Worm (Caenorhabditis elegans): Measurements from ENCODE around the gene C49F5.3.

The C49F5.3 gene

ce11 chrX:11974629-11975085 is 8.8 kb downstream of the C49F5.3 start, which contains the start of gene set-6:
TSS of gene set-6 (minus strand) at chrX:11974679.
- TF ChIP-seq ref-1 (GFP tag; conservative IDR thresholded peaks at IDR 0.05) (no peak), med-1 (GFP tag; optimal IDR thresholded peaks at IDR 0.05; ENCODE audit: insufficient read depth) (no peak), T22C8.4 (GFP tag; IDR thresholded peaks at IDR 0.05) (peak; percentile 60; the same call in 1 of the 2 replicates)

- TF ChIP-seq T22C8.4 (GFP tag; IDR thresholded peaks at IDR 0.05): no peak
- TF ChIP-seq flt-1 (GFP tag; IDR thresholded peaks at IDR 0.05): no peak
- no peak for TF ChIP-seq ztf-29 (GFP tag; IDR thresholded peaks at IDR 0.05)
- TF ChIP-seq tab-1 (GFP tag; IDR thresholded peaks at IDR 0.05): no peak
- TF ChIP-seq cog-1 (tag; optimal IDR thresholded peaks at IDR 0.05): no peak
- TF ChIP-seq ztf-23 (GFP tag; IDR thresholded peaks at IDR 0.05): no peak
- no peak for TF ChIP-seq klf-2 (GFP tag; conservative IDR thresholded peaks at IDR 0.05)
- TF ChIP-seq ref-1 (GFP tag; conservative IDR thresholded peaks at IDR 0.05): no peak
- no peak for TF ChIP-seq med-1 (GFP tag; optimal IDR thresholded peaks at IDR 0.05; ENCODE audit: insufficient read depth)
These were observed 12.1 kb downstream of the C49F5.3 start for ce11 chrX:11971323-11971722.

ce11 chrX:11969554-11969953 is 13.9 kb downstream of the C49F5.3 start:
- TF ChIP-seq ref-1 (GFP tag; conservative IDR thresholded peaks at IDR 0.05) (no peak), T22C8.4 (GFP tag; IDR thresholded peaks at IDR 0.05) (no peak), klf-2 (GFP tag; conservative IDR thresholded peaks at IDR 0.05) (no peak), tab-1 (GFP tag; IDR thresholded peaks at IDR 0.05) (no peak), med-1 (GFP tag; optimal IDR thresholded peaks at IDR 0.05; ENCODE audit: insufficient read depth) (no peak), ztf-29 (GFP tag; IDR thresholded peaks at IDR 0.05) (no peak), ztf-23 (GFP tag; IDR thresholded peaks at IDR 0.05) (no peak), cog-1 (tag; optimal IDR thresholded peaks at IDR 0.05) (no peak), flt-1 (GFP tag; IDR thresholded peaks at IDR 0.05) (no peak)

- TF ChIP-seq klf-2 (GFP tag; conservative IDR thresholded peaks at IDR 0.05) (no peak), T22C8.4 (GFP tag; IDR thresholded peaks at IDR 0.05) (no peak), med-1 (GFP tag; optimal IDR thresholded peaks at IDR 0.05; ENCODE audit: insufficient read depth) (no peak), cog-1 (tag; optimal IDR thresholded peaks at IDR 0.05) (no peak), ztf-23 (GFP tag; IDR thresholded peaks at IDR 0.05) (no peak), ref-1 (GFP tag; conservative IDR thresholded peaks at IDR 0.05) (no peak), tab-1 (GFP tag; IDR thresholded peaks at IDR 0.05) (no peak), ztf-29 (GFP tag; IDR thresholded peaks at IDR 0.05) (no peak), flt-1 (GFP tag; IDR thresholded peaks at IDR 0.05) (no peak)
These were observed 14.3 kb downstream of the C49F5.3 start for ce11 chrX:11969085-11969484.

ce11 chrX:11968024-11968598 is 15.3 kb downstream of the C49F5.3 start:
- TF ChIP-seq flt-1 (GFP tag; IDR thresholded peaks at IDR 0.05) (no peak), tab-1 (GFP tag; IDR thresholded peaks at IDR 0.05) (no peak), T22C8.4 (GFP tag; IDR thresholded peaks at IDR 0.05) (no peak)

- TF ChIP-seq ztf-29 (GFP tag; IDR thresholded peaks at IDR 0.05) (no peak), ztf-23 (GFP tag; IDR thresholded peaks at IDR 0.05) (no peak), tab-1 (GFP tag; IDR thresholded peaks at IDR 0.05) (no peak), med-1 (GFP tag; optimal IDR thresholded peaks at IDR 0.05; ENCODE audit: insufficient read depth) (no peak), klf-2 (GFP tag; conservative IDR thresholded peaks at IDR 0.05) (no peak), flt-1 (GFP tag; IDR thresholded peaks at IDR 0.05) (no peak), T22C8.4 (GFP tag; IDR thresholded peaks at IDR 0.05) (no peak), ref-1 (GFP tag; conservative IDR thresholded peaks at IDR 0.05) (no peak), cog-1 (tag; optimal IDR thresholded peaks at IDR 0.05) (no peak)
These were observed 16.4 kb downstream of the C49F5.3 start for ce11 chrX:11967034-11967433.

- TF ChIP-seq cog-1 (tag; optimal IDR thresholded peaks at IDR 0.05) (no peak), T22C8.4 (GFP tag; IDR thresholded peaks at IDR 0.05) (no peak), ref-1 (GFP tag; conservative IDR thresholded peaks at IDR 0.05) (no peak), flt-1 (GFP tag; IDR thresholded peaks at IDR 0.05) (no peak), ztf-29 (GFP tag; IDR thresholded peaks at IDR 0.05) (no peak), klf-2 (GFP tag; conservative IDR thresholded peaks at IDR 0.05) (no peak), med-1 (GFP tag; optimal IDR thresholded peaks at IDR 0.05; ENCODE audit: insufficient read depth) (no peak), ztf-23 (GFP tag; IDR thresholded peaks at IDR 0.05) (no peak), tab-1 (GFP tag; IDR thresholded peaks at IDR 0.05) (no peak)
These were observed 17.6 kb downstream of the C49F5.3 start, which contains the start of gene sams-1 for ce11 chrX:11965663-11966304. TSS of gene sams-1 (plus strand) at chrX:11965962.

- no peak for TF ChIP-seq ztf-29 (GFP tag; IDR thresholded peaks at IDR 0.05)
- no peak for TF ChIP-seq tab-1 (GFP tag; IDR thresholded peaks at IDR 0.05)
- TF ChIP-seq med-1 (GFP tag; optimal IDR thresholded peaks at IDR 0.05; ENCODE audit: insufficient read depth): no peak
- TF ChIP-seq ref-1 (GFP tag; conservative IDR thresholded peaks at IDR 0.05): no peak
- TF ChIP-seq T22C8.4 (GFP tag; IDR thresholded peaks at IDR 0.05): no peak
- TF ChIP-seq flt-1 (GFP tag; IDR thresholded peaks at IDR 0.05): no peak
- no peak for TF ChIP-seq ztf-23 (GFP tag; IDR thresholded peaks at IDR 0.05)
- TF ChIP-seq cog-1 (tag; optimal IDR thresholded peaks at IDR 0.05): no peak
These were observed 18.3 kb downstream of the C49F5.3 start for ce11 chrX:11965163-11965562.

- no peak for TF ChIP-seq ref-1 (GFP tag; conservative IDR thresholded peaks at IDR 0.05)
- TF ChIP-seq ztf-29 (GFP tag; IDR thresholded peaks at IDR 0.05): no peak
- TF ChIP-seq med-1 (GFP tag; optimal IDR thresholded peaks at IDR 0.05; ENCODE audit: insufficient read depth): no peak
- TF ChIP-seq T22C8.4 (GFP tag; IDR thresholded peaks at IDR 0.05): no peak
- no peak for TF ChIP-seq cog-1 (tag; optimal IDR thresholded peaks at IDR 0.05)
- no peak for TF ChIP-seq ztf-23 (GFP tag; IDR thresholded peaks at IDR 0.05)
- no peak for TF ChIP-seq flt-1 (GFP tag; IDR thresholded peaks at IDR 0.05)
- TF ChIP-seq tab-1 (GFP tag; IDR thresholded peaks at IDR 0.05): no peak
- TF ChIP-seq klf-2 (GFP tag; conservative IDR thresholded peaks at IDR 0.05): no peak
These were observed 18.9 kb downstream of the C49F5.3 start for ce11 chrX:11964555-11964954.
